Worm (Caenorhabditis elegans) whole organism, mixed stage, embryonic: ENCODE results near the gene rpn-5.

Source experiments
- M03D4.4 ChIP-seq: sonication (generic microtip); optimal IDR thresholded peaks from 2 replicates; lab custom pipeline; 2017; ENCODE audit warnings: mild to moderate bottlenecking, missing genetic modification characterization, missing compliant biosample characterization
- bed-3 ChIP-seq: fragments of 200-800 bp; sonication (Bioruptor generic); optimal IDR thresholded peaks from 3 replicates; lab custom pipeline; 2018; ENCODE audit warnings: mild to moderate bottlenecking, missing genetic modification characterization, moderate library complexity, missing compliant biosample characterization
- blmp-1 ChIP-seq: fragments of 150-350 bp; optimal IDR thresholded peaks from 2 replicates; lab custom pipeline; 2014; ENCODE audit warnings: missing biosample characterization, missing genetic modification characterization
- ceh-39 ChIP-seq: fragments of 150-350 bp; optimal IDR thresholded peaks from 2 replicates; lab custom pipeline; 2014; ENCODE audit warnings: missing biosample characterization, missing genetic modification characterization
- ceh-43 ChIP-seq: fragments of 200-800 bp; sonication (Bioruptor generic); optimal IDR thresholded peaks from 2 replicates; lab custom pipeline; 2018; ENCODE audit warnings: mild to moderate bottlenecking, missing genetic modification characterization, moderate library complexity, missing compliant biosample characterization
- ceh-83 ChIP-seq: fragments of 200-800 bp; sonication (Bioruptor generic); optimal IDR thresholded peaks from 2 replicates; lab custom pipeline; 2018; ENCODE audit warnings: mild to moderate bottlenecking, missing genetic modification characterization, missing compliant biosample characterization
- ces-1 ChIP-seq: fragments of 150-350 bp; optimal IDR thresholded peaks from 2 replicates; lab custom pipeline; 2014; ENCODE audit warnings: missing biosample characterization, missing genetic modification reagents, missing genetic modification characterization
- cnd-1 ChIP-seq: fragments of 200-800 bp; sonication (Bioruptor generic); optimal IDR thresholded peaks from 2 replicates; lab custom pipeline; 2018; ENCODE audit warnings: mild to moderate bottlenecking, missing genetic modification characterization, missing compliant biosample characterization
- drap-1 ChIP-seq: fragments of 200-800 bp; sonication (Bioruptor generic); optimal IDR thresholded peaks from 3 replicates; lab custom pipeline; 2018; ENCODE audit warnings: mild to moderate bottlenecking, missing genetic modification characterization, missing compliant biosample characterization
- elt-1 ChIP-seq: sonication (generic microtip); optimal IDR thresholded peaks from 2 replicates; lab custom pipeline; 2017; ENCODE audit warnings: missing genetic modification characterization, mild to moderate bottlenecking, missing compliant biosample characterization, antibody characterized with exemption, moderate library complexity, borderline replicate concordance; ENCODE audit not compliant: insufficient read depth
- elt-3 ChIP-seq: fragments of 150-350 bp; optimal IDR thresholded peaks from 2 replicates; lab custom pipeline; 2014; ENCODE audit warnings: missing biosample characterization, missing genetic modification characterization
- flh-1 ChIP-seq: fragments of 200-800 bp; sonication (Bioruptor generic); optimal IDR thresholded peaks from 2 replicates; lab custom pipeline; 2018; ENCODE audit warnings: mild to moderate bottlenecking, missing genetic modification characterization, moderate library complexity, missing compliant biosample characterization
- ham-2 ChIP-seq: fragments of 200-800 bp; sonication (Bioruptor generic); optimal IDR thresholded peaks from 2 replicates; lab custom pipeline; 2018; ENCODE audit warnings: mild to moderate bottlenecking, missing genetic modification characterization, missing compliant biosample characterization
- hlh-1 ChIP-seq: fragments of 150-350 bp; optimal IDR thresholded peaks from 2 replicates; lab custom pipeline; 2014; ENCODE audit warnings: missing biosample characterization, missing genetic modification reagents, missing genetic modification characterization
- lin-13 ChIP-seq: fragments of 150-350 bp; optimal IDR thresholded peaks from 2 replicates; lab custom pipeline; 2014; ENCODE audit warnings: missing biosample characterization, missing genetic modification characterization
- lin-32 ChIP-seq: fragments of 200-800 bp; sonication (Bioruptor generic); optimal IDR thresholded peaks from 2 replicates; lab custom pipeline; 2018; ENCODE audit warnings: mild to moderate bottlenecking, missing genetic modification characterization, missing compliant biosample characterization
- lsy-2 ChIP-seq: fragments of 150-350 bp; optimal IDR thresholded peaks from 2 replicates; lab custom pipeline; 2014; ENCODE audit warnings: missing biosample characterization, missing genetic modification characterization
- mab-5 ChIP-seq: fragments of 150-350 bp; optimal IDR thresholded peaks from 2 replicates; lab custom pipeline; 2014; ENCODE audit warnings: missing biosample characterization, missing genetic modification characterization
- mep-1 ChIP-seq: fragments of 150-350 bp; optimal IDR thresholded peaks from 2 replicates; lab custom pipeline; 2017; ENCODE audit warnings: missing biosample characterization, missing genetic modification reagents, missing genetic modification characterization, inconsistent platforms
- mls-2 ChIP-seq: sonication (generic microtip); optimal IDR thresholded peaks from 2 replicates; lab custom pipeline; 2016; ENCODE audit warnings: mild to moderate bottlenecking, missing genetic modification characterization, moderate library complexity, missing compliant biosample characterization
- nhr-12 ChIP-seq: fragments of 150-350 bp; optimal IDR thresholded peaks from 2 replicates; lab custom pipeline; 2014; ENCODE audit warnings: missing biosample characterization, missing genetic modification characterization
- nhr-2 ChIP-seq: fragments of 150-350 bp; optimal IDR thresholded peaks from 2 replicates; lab custom pipeline; 2014; ENCODE audit warnings: missing biosample characterization, missing genetic modification characterization
- nhr-237 ChIP-seq: fragments of 150-350 bp; optimal IDR thresholded peaks from 2 replicates; lab custom pipeline; 2014; ENCODE audit warnings: missing biosample characterization, missing genetic modification characterization
- nhr-28 ChIP-seq: fragments of 150-350 bp; optimal IDR thresholded peaks from 2 replicates; lab custom pipeline; 2014; ENCODE audit warnings: missing biosample characterization, missing genetic modification characterization
- nhr-76 ChIP-seq: sonication (generic microtip); optimal IDR thresholded peaks from 2 replicates; lab custom pipeline; 2017; ENCODE audit warnings: missing biosample characterization, missing genetic modification characterization
- pha-4 ChIP-seq: fragments of 150-350 bp; optimal IDR thresholded peaks from 2 replicates; lab custom pipeline; 2018; ENCODE audit warnings: missing biosample characterization, missing genetic modification reagents, missing genetic modification characterization
- sem-2 ChIP-seq: fragments of 200-800 bp; sonication (Bioruptor generic); optimal IDR thresholded peaks from 2 replicates; lab custom pipeline; 2018; ENCODE audit warnings: mild to moderate bottlenecking, missing genetic modification characterization, missing compliant biosample characterization
- snpc-4 ChIP-seq: fragments of 150-350 bp; optimal IDR thresholded peaks from 2 replicates; lab custom pipeline; 2014; ENCODE audit warnings: missing biosample characterization, missing genetic modification characterization
- sptf-1 ChIP-seq: sonication (generic microtip); optimal IDR thresholded peaks from 2 replicates; lab custom pipeline; 2017; ENCODE audit warnings: mild to moderate bottlenecking, missing genetic modification characterization, moderate library complexity, missing compliant biosample characterization
- tbx-8 ChIP-seq: fragments of 200-800 bp; sonication (Bioruptor generic); optimal IDR thresholded peaks from 2 replicates; lab custom pipeline; 2018; ENCODE audit warnings: mild to moderate bottlenecking, missing genetic modification characterization, moderate library complexity, missing compliant biosample characterization
- unc-120 ChIP-seq: sonication (generic microtip); optimal IDR thresholded peaks from 2 replicates; lab custom pipeline; 2017; ENCODE audit warnings: missing genetic modification characterization, missing compliant biosample characterization; ENCODE audit not compliant: poor library complexity, severe bottlenecking
- unc-39 ChIP-seq: fragments of 150-350 bp; optimal IDR thresholded peaks from 2 replicates; lab custom pipeline; 2014; ENCODE audit warnings: missing biosample characterization, missing genetic modification characterization
- unc-62 ChIP-seq: fragments of 150-350 bp; optimal IDR thresholded peaks from 2 replicates; lab custom pipeline; 2014; ENCODE audit warnings: missing biosample characterization, missing genetic modification reagents, missing genetic modification characterization
- zip-8 ChIP-seq: fragments of 150-350 bp; optimal IDR thresholded peaks from 2 replicates; lab custom pipeline; 2014; ENCODE audit warnings: missing biosample characterization, missing genetic modification characterization
- ztf-11 ChIP-seq: fragments of 150-350 bp; optimal IDR thresholded peaks from 2 replicates; lab custom pipeline; 2014; ENCODE audit warnings: missing biosample characterization, missing genetic modification characterization

rpn-5 gene

ce11 chrII:4698266-4698771 lies at the start of gene rpn-5, which contains the start of gene scc-1:
TSS of gene rpn-5 (minus strand) at chrII:4698427.
TSS of gene scc-1 (plus strand) at chrII:4698721.
- no peak for TF ChIP-seq cnd-1
- TF ChIP-seq lin-32 (GFP tag; lab: Kevin White, UChicago) = no peak
- TF ChIP-seq ceh-39 (tag; lab: Kevin White, UChicago) = peak; percentile 55
- TF ChIP-seq elt-1 (tag; lab: Kevin White, UChicago) = no peak
- no peak for TF ChIP-seq M03D4.4 (tag; lab: Kevin White, UChicago)
- TF ChIP-seq ham-2 (GFP tag; lab: Kevin White, UChicago) = no peak
- no peak for TF ChIP-seq unc-120 (tag; lab: Kevin White, UChicago)
- TF ChIP-seq hlh-1 (tag; lab: Kevin White, UChicago) = peak; percentile 43
- TF ChIP-seq pha-4 (tag; lab: Kevin White, UChicago) = peak; percentile 85
- peak; percentile 8 for TF ChIP-seq sptf-1
- no peak for TF ChIP-seq ceh-83 (GFP tag; lab: Kevin White, UChicago)
- peak; percentile 99 for TF ChIP-seq lsy-2 (tag; lab: Kevin White, UChicago)
- no peak for TF ChIP-seq drap-1 (GFP tag; lab: Kevin White, UChicago)
- peak; percentile 88 for TF ChIP-seq unc-62 (GFP tag; lab: Kevin White, UChicago)
- no peak for TF ChIP-seq nhr-12
- TF ChIP-seq nhr-76 (tag; lab: Kevin White, UChicago) = no peak
- TF ChIP-seq sem-2 = no peak
- no peak for TF ChIP-seq tbx-8 (GFP tag; lab: Kevin White, UChicago)
- TF ChIP-seq snpc-4 (tag; lab: Kevin White, UChicago) = no peak
- TF ChIP-seq mls-2 (tag; lab: Kevin White, UChicago) = no peak
- TF ChIP-seq bed-3 = no peak
- TF ChIP-seq elt-3 = no peak
- TF ChIP-seq blmp-1 (tag; lab: Kevin White, UChicago) = no peak
- no peak for TF ChIP-seq unc-39
- TF ChIP-seq nhr-237 = peak; percentile 71
- TF ChIP-seq flh-1 (GFP tag; lab: Kevin White, UChicago) = no peak
- TF ChIP-seq ces-1 (GFP tag; lab: Kevin White, UChicago) = peak; percentile 80
- TF ChIP-seq ztf-11 (tag; lab: Kevin White, UChicago) = no peak
- no peak for TF ChIP-seq ceh-43 (GFP tag; lab: Kevin White, UChicago)
- TF ChIP-seq nhr-28 (tag; lab: Kevin White, UChicago) = no peak
- TF ChIP-seq mep-1 = peak; percentile 55
- TF ChIP-seq lin-13 = peak; percentile 42
- no peak for TF ChIP-seq zip-8 (tag; lab: Kevin White, UChicago)
- no peak for TF ChIP-seq mab-5 (tag; lab: Kevin White, UChicago)
- TF ChIP-seq nhr-2 (tag; lab: Kevin White, UChicago) = no peak

DNA sequence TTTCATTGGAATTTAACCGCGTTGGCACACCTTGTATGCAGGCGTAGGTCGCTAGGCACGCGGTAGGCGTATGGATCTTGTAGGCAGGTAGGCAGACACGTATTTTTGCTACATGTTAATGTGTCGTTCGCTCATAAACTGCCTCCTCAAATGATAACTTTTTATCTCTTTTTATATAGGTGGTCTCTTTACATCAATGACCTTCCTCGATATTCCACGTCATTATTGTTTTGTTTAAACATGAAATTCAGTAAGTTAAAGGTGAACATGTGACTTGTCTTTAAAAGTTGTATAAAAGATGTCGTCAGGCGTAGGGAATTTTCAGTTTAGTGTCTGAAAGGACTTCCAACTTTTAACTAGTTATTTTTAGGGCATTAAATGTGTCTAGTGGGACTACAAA lies 49.5 kb upstream of the rpn-5 start:
- no peak for TF ChIP-seq zip-8 (tag; lab: Kevin White, UChicago)
- TF ChIP-seq unc-62 (GFP tag; lab: Kevin White, UChicago) = no peak
- no peak for TF ChIP-seq mep-1
- TF ChIP-seq lin-32 (GFP tag; lab: Kevin White, UChicago) = no peak
- no peak for TF ChIP-seq ztf-11 (tag; lab: Kevin White, UChicago)
- no peak for TF ChIP-seq lin-13
- TF ChIP-seq drap-1 (GFP tag; lab: Kevin White, UChicago) = no peak
- no peak for TF ChIP-seq nhr-237
- TF ChIP-seq nhr-28 (tag; lab: Kevin White, UChicago) = no peak
- no peak for TF ChIP-seq cnd-1
- TF ChIP-seq elt-1 (tag; lab: Kevin White, UChicago) = no peak
- no peak for TF ChIP-seq hlh-1 (tag; lab: Kevin White, UChicago)
- TF ChIP-seq ces-1 (GFP tag; lab: Kevin White, UChicago) = no peak
- TF ChIP-seq, all 35 proteins: peak for 0

DNA sequence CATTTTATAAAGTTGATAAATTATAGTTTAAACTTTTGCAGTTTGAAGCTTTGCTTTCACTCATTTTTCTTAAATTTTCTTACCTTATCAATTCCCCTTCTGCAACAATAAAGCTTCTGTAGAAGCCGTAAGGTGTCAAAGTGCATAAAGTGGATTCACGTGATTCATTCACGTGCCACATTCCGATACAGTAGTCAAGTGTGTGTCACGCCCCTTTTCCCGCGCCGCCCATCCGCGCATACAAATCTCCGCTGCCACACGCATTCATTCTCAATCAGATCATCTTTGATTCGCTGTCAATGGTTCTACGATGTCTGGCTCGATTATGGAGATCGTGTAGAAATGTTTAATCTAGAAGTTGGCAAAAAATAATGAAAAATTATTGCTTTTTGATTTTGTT lies 48.8 kb upstream of the rpn-5 start:
- TF ChIP-seq zip-8 (tag; lab: Kevin White, UChicago) (no peak), blmp-1 (tag; lab: Kevin White, UChicago) (no peak)

ce11 chrII:4745281-4745680 lies 47.1 kb upstream of the rpn-5 start:
- TF ChIP-seq ztf-11 (tag; lab: Kevin White, UChicago) (no peak), elt-1 (tag; lab: Kevin White, UChicago) (peak; percentile 29), elt-3 (peak; percentile 25)
